Worm (Caenorhabditis elegans) whole organism, L1 larva: Measurements from ENCODE around the gene C40H1.7.

Experiments used
- alr-1 ChIP-seq: fragments of 200-800 bp; sonication (Bioruptor generic); optimal IDR thresholded peaks from 2 replicates; lab custom pipeline; 2018; ENCODE audit warnings: borderline replicate concordance, mild to moderate bottlenecking, missing genetic modification characterization, missing compliant biosample characterization
- efl-1 ChIP-seq, 4 experiments: fragments of 150-350 bp; optimal IDR thresholded peaks in 3 of 4; peaks in 1 of 4; 1 replicate in 1 of 4; 2 replicates in 3 of 4; lab custom pipeline; 2014; ENCODE audit warnings: missing biosample characterization in 2 of 4, missing genetic modification characterization in 2 of 4, missing genetic modification reagents in 2 of 4
- fkh-10 ChIP-seq: sonication (generic microtip); optimal IDR thresholded peaks from 2 replicates; lab custom pipeline; 2017; ENCODE audit warnings: missing biosample characterization, missing genetic modification reagents, missing genetic modification characterization
- irx-1 ChIP-seq: sonication (generic microtip); optimal IDR thresholded peaks from 2 replicates; lab custom pipeline; 2016; ENCODE audit warnings: missing genetic modification characterization, missing compliant biosample characterization
- lin-14 ChIP-seq: fragments of 200-800 bp; sonication (Bioruptor generic); optimal IDR thresholded peaks from 2 replicates; lab custom pipeline; 2018; ENCODE audit warnings: mild to moderate bottlenecking, missing genetic modification characterization, moderate library complexity, missing compliant biosample characterization
- nhr-85 ChIP-seq: sonication (generic microtip); peaks from one replicate; lab custom pipeline; 2016; ENCODE audit warnings: missing genetic modification characterization, inconsistent platforms, missing compliant biosample characterization
- unc-86 ChIP-seq: sonication (generic microtip); optimal IDR thresholded peaks from 2 replicates; lab custom pipeline; 2016; ENCODE audit warnings: missing genetic modification characterization, missing compliant biosample characterization

Gene C40H1.7

ce11 chrIII:9366971-9367370 is 42.1 kb downstream of the C40H1.7 start, which contains the start of gene crn-6:
Gene crn-6, plus strand, starts transcription at chrIII:9367271.
- TF ChIP-seq alr-1 (tag; lab: Kevin White, UChicago) = no peak
- no peak for TF ChIP-seq nhr-85 (tag; lab: Kevin White, UChicago)
- no peak for TF ChIP-seq irx-1

ce11 chrIII:9373779-9374178 is 49.0 kb downstream of the C40H1.7 start:
- peak; percentile 13 for TF ChIP-seq lin-14
- TF ChIP-seq efl-1 (optimal IDR thresholded peaks at IDR 0.05; lab: Kevin White, UChicago) = no peak
- peak in 1 of 2 experiments; percentile 25 for TF ChIP-seq efl-1 (GFP tag; optimal IDR thresholded peaks at IDR 0.05 in 1 of 2; lab: Kevin White, UChicago)
- no peak for TF ChIP-seq unc-86 (tag; lab: Kevin White, UChicago)
- peak; percentile 39 for TF ChIP-seq fkh-10
